Fruit fly (Drosophila melanogaster): ENCODE measurements around the gene IFT46.
A peak's percentile ranks its signal among the peaks of the same experiment; 100 is the strongest.

IFT46 gene

DNA sequence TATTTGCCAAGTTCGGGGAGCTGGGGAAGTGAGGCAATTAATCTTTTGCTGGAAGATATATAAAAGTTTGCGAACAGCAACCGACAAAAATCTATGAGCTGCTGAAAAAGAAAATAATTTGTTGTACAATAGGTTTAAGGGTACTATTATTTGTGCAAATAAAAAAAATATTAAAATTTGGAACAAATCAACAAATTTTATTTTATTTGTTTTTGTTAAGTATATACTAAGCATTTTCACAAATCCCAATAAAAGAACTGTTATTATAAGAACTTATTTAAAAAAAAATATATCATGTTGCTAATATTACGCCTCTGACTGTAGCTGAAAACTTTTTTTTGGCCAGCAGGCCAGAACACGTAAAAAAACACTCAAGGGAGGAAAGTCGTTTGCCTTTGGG lies 42.2 kb upstream of the IFT46 start (continued):
- TF ChIP-seq chif (GFP tag; optimal IDR thresholded peaks at IDR 0.05) = no peak
- TF ChIP-seq cad (GFP tag; optimal IDR thresholded peaks at IDR 0.05) = no peak
- TF ChIP-seq Tbp (GFP tag; optimal IDR thresholded peaks at IDR 0.05) = no peak
- TF ChIP-seq TFAM (GFP tag; optimal IDR thresholded peaks at IDR 0.05) = no peak
- TF ChIP-seq CG16779 (GFP tag; IDR thresholded peaks at IDR 0.05) = no peak
- no peak for TF ChIP-seq CG10654 (GFP tag; optimal IDR thresholded peaks at IDR 0.05)
- TF ChIP-seq CG2199 (GFP tag; IDR thresholded peaks at IDR 0.05) = no peak
- no peak for TF ChIP-seq CG10959 (GFP tag; IDR thresholded peaks at IDR 0.05)
- no peak for TF ChIP-seq CG5180 (GFP tag; optimal IDR thresholded peaks at IDR 0.05)
- peak; percentile 21 for TF ChIP-seq fd96Cb (tag; optimal IDR thresholded peaks at IDR 0.05)
- TF ChIP-seq Nf-YA (GFP tag; IDR thresholded peaks at IDR 0.05) = no peak
- no peak for TF ChIP-seq zfh1 (GFP tag; IDR thresholded peaks at IDR 0.05)
- peak; percentile 64 for TF ChIP-seq CG7839 (tag; optimal IDR thresholded peaks at IDR 0.05)
- TF ChIP-seq CrebB (tag; optimal IDR thresholded peaks at IDR 0.05) = no peak
- no peak for TF ChIP-seq cato (GFP tag; optimal IDR thresholded peaks at IDR 0.05; ENCODE audit: borderline replicate concordance)
- no peak for TF ChIP-seq jumu (GFP tag; optimal IDR thresholded peaks at IDR 0.05)
- no peak for TF ChIP-seq lbe (GFP tag; optimal IDR thresholded peaks at IDR 0.05)
- no peak for TF ChIP-seq CG14050 (GFP tag; IDR thresholded peaks at IDR 0.05)
- no peak for TF ChIP-seq slp2 (GFP tag; optimal IDR thresholded peaks at IDR 0.05)
- TF ChIP-seq CG6654 (GFP tag; optimal IDR thresholded peaks at IDR 0.05) = no peak
- TF ChIP-seq CG7357 (GFP tag; IDR thresholded peaks at IDR 0.05) = 0 out of 3 replicates have a peak, but pooled peaks have one; percentile 26
- no peak for TF ChIP-seq CG13123 (GFP tag; optimal IDR thresholded peaks at IDR 0.05)
- no peak for TF ChIP-seq tap (tag; optimal IDR thresholded peaks at IDR 0.05)
- TF ChIP-seq CG11504 (tag; optimal IDR thresholded peaks at IDR 0.05) = peak; percentile 72
- no peak for TF ChIP-seq D (optimal IDR thresholded peaks at IDR 0.05)
- no peak for TF ChIP-seq D (GFP tag; optimal IDR thresholded peaks at IDR 0.05)
- no peak for TF ChIP-seq Ets97D (GFP tag; optimal IDR thresholded peaks at IDR 0.05)
- no peak for TF ChIP-seq CG9817 (tag; optimal IDR thresholded peaks at IDR 0.05)
- no peak for TF ChIP-seq usp (GFP tag; optimal IDR thresholded peaks at IDR 0.05)
- TF ChIP-seq CG13296 (GFP tag; optimal IDR thresholded peaks at IDR 0.05) = peak; percentile 31
- no peak for TF ChIP-seq NK7.1 (GFP tag; optimal IDR thresholded peaks at IDR 0.05)
- TF ChIP-seq ash1 (GFP tag; optimal IDR thresholded peaks at IDR 0.05) = no peak
- no peak for TF ChIP-seq gfzf (GFP tag; optimal IDR thresholded peaks at IDR 0.05)
- no peak for TF ChIP-seq CG1603 (tag; optimal IDR thresholded peaks at IDR 0.05)
- TF ChIP-seq CG3847 (GFP tag; IDR thresholded peaks at IDR 0.05) = no peak
- no peak for TF ChIP-seq ssp (GFP tag; IDR thresholded peaks at IDR 0.05)
- peak; percentile 28 for TF ChIP-seq CG2120 (GFP tag; optimal IDR thresholded peaks at IDR 0.05)
- no peak for TF ChIP-seq CG2202 (tag; optimal IDR thresholded peaks at IDR 0.05)
- TF ChIP-seq lmd (GFP tag; IDR thresholded peaks at IDR 0.05) = no peak
- no peak for TF ChIP-seq CG30431 (GFP tag; optimal IDR thresholded peaks at IDR 0.05)
- TF ChIP-seq CG12299 (tag; optimal IDR thresholded peaks at IDR 0.05) = no peak
- TF ChIP-seq D19B (GFP tag; optimal IDR thresholded peaks at IDR 0.05) = no peak
- no peak for TF ChIP-seq tio (GFP tag; optimal IDR thresholded peaks at IDR 0.05)
- TF ChIP-seq CG7745 (tag; optimal IDR thresholded peaks at IDR 0.05) = no peak
- no peak for TF ChIP-seq Trl (optimal IDR thresholded peaks at IDR 0.05)
- TF ChIP-seq Trl (GFP tag; optimal IDR thresholded peaks at IDR 0.05) = no peak
- no peak for TF ChIP-seq Camta (GFP tag; optimal IDR thresholded peaks at IDR 0.05)
- no peak for TF ChIP-seq Doc2 (GFP tag; IDR thresholded peaks at IDR 0.05)
- no peak for TF ChIP-seq CG3407 (GFP tag; optimal IDR thresholded peaks at IDR 0.05)
- TF ChIP-seq sug (tag; optimal IDR thresholded peaks at IDR 0.05) = no peak
- TF ChIP-seq CG6254 (GFP tag; optimal IDR thresholded peaks at IDR 0.05) = no peak
- TF ChIP-seq Atf6 (GFP tag; IDR thresholded peaks at IDR 0.05) = no peak; the same call in 1 of the 2 replicates
- TF ChIP-seq unc-4 (GFP tag; IDR thresholded peaks at IDR 0.05; ENCODE audit: partially characterized antibody) = no peak
